Fruit fly (Drosophila melanogaster) whole organism, embryonic: Measurements from ENCODE around the gene CG7565.
A peak's percentile ranks its signal among the peaks of the same experiment; 100 is the strongest.

Experiments
- ATbp ChIP-seq: fragments of 200-800 bp; sonication (Bioruptor generic); optimal IDR thresholded peaks from 2 replicates; lab custom pipeline; 2017; ENCODE audit warnings: missing biosample characterization, mild to moderate bottlenecking, missing genetic modification characterization, missing genetic modification reagents
- Atf6 ChIP-seq: fragments of 200-800 bp; sonication (Bioruptor generic); IDR thresholded peaks from 2 replicates; pipeline ENCODE4 v1.3.6; 2022; ENCODE audit warnings: missing biosample characterization, missing genetic modification characterization
- BtbVII ChIP-seq: fragments of 200-800 bp; sonication (Bioruptor generic); optimal IDR thresholded peaks from 3 replicates; lab custom pipeline; 2017; ENCODE audit warnings: missing biosample characterization, mild to moderate bottlenecking, missing genetic modification characterization
- CG10209 ChIP-seq: fragments of 200-800 bp; sonication (Bioruptor generic); optimal IDR thresholded peaks from 3 replicates; lab custom pipeline; 2017; ENCODE audit warnings: missing biosample characterization, mild to moderate bottlenecking, missing genetic modification characterization, missing genetic modification reagents
- CG10959 ChIP-seq: fragments of 200-800 bp; sonication (Bioruptor generic); IDR thresholded peaks from 2 replicates; pipeline ENCODE4 v1.3.6; 2022; ENCODE audit warnings: missing biosample characterization, missing genetic modification characterization
- CG11723 ChIP-seq: fragments of 200-800 bp; sonication (Bioruptor generic); optimal IDR thresholded peaks from 2 replicates; lab custom pipeline; 2017; ENCODE audit warnings: missing biosample characterization, mild to moderate bottlenecking, missing genetic modification characterization
- CG12219 ChIP-seq: fragments of 200-800 bp; sonication (Bioruptor generic); optimal IDR thresholded peaks from 3 replicates; lab custom pipeline; 2018; ENCODE audit warnings: missing biosample characterization, mild to moderate bottlenecking, missing genetic modification characterization
- CG12391 ChIP-seq: fragments of 200-800 bp; sonication (Bioruptor generic); optimal IDR thresholded peaks from 3 replicates; lab custom pipeline; 2018; ENCODE audit warnings: missing biosample characterization, mild to moderate bottlenecking, missing genetic modification characterization, moderate library complexity
- CG14441 ChIP-seq: fragments of 200-800 bp; sonication (Bioruptor generic); IDR thresholded peaks from 2 replicates; pipeline ENCODE4 v1.3.6; 2022; ENCODE audit warnings: missing biosample characterization, missing genetic modification characterization
- CG14710 ChIP-seq: fragments of 200-800 bp; sonication (Bioruptor generic); optimal IDR thresholded peaks from 3 replicates; lab custom pipeline; 2019; ENCODE audit warnings: missing biosample characterization, mild to moderate bottlenecking, missing genetic modification characterization, moderate library complexity
- CG1529 ChIP-seq: fragments of 200-800 bp; sonication (Bioruptor generic); optimal IDR thresholded peaks from 3 replicates; lab custom pipeline; 2018; ENCODE audit warnings: missing biosample characterization, missing genetic modification characterization
- CG17361 ChIP-seq: fragments of 200-800 bp; sonication (Bioruptor generic); IDR thresholded peaks from 3 replicates; pipeline ENCODE4 v1.3.6; 2022; ENCODE audit warnings: missing biosample characterization, missing genetic modification characterization
- CG17912 ChIP-seq: fragments of 200-800 bp; sonication (Bioruptor generic); optimal IDR thresholded peaks from 2 replicates; lab custom pipeline; 2018; ENCODE audit warnings: missing biosample characterization, mild to moderate bottlenecking, missing genetic modification characterization
- CG2116 ChIP-seq: fragments of 200-800 bp; sonication (Bioruptor generic); optimal IDR thresholded peaks from 3 replicates; lab custom pipeline; 2018; ENCODE audit warnings: missing biosample characterization, mild to moderate bottlenecking, missing genetic modification characterization
- CG31365 ChIP-seq: fragments of 200-800 bp; sonication (Bioruptor generic); optimal IDR thresholded peaks from 2 replicates; lab custom pipeline; 2018; ENCODE audit warnings: missing biosample characterization, mild to moderate bottlenecking, missing genetic modification characterization
- CG3163 ChIP-seq: fragments of 200-800 bp; sonication (Bioruptor generic); optimal IDR thresholded peaks from 3 replicates; lab custom pipeline; 2016; ENCODE audit warnings: missing biosample characterization, missing genetic modification characterization
- CG3995 ChIP-seq: fragments of 200-800 bp; sonication (Bioruptor generic); optimal IDR thresholded peaks from 3 replicates; lab custom pipeline; 2016; ENCODE audit warnings: missing biosample characterization, missing genetic modification characterization
- CG6765 ChIP-seq: fragments of 200-800 bp; sonication (Bioruptor generic); optimal IDR thresholded peaks from 3 replicates; lab custom pipeline; 2017; ENCODE audit warnings: missing biosample characterization, mild to moderate bottlenecking, missing genetic modification characterization
- CG9215 ChIP-seq: fragments of 200-800 bp; sonication (Bioruptor generic); IDR thresholded peaks from 2 replicates; pipeline ENCODE4 v1.3.6; 2022; ENCODE audit warnings: missing biosample characterization, missing genetic modification characterization
- D19A ChIP-seq: fragments of 200-800 bp; optimal IDR thresholded peaks from 3 replicates; lab custom pipeline; 2019; ENCODE audit warnings: missing biosample characterization, mild to moderate bottlenecking, missing genetic modification characterization, moderate library complexity
- Dbx ChIP-seq: fragments of 200-800 bp; sonication (Bioruptor generic); IDR thresholded peaks from 3 replicates; pipeline ENCODE4 v1.3.6; 2022; ENCODE audit warnings: missing biosample characterization, missing genetic modification characterization
- Dip2 ChIP-seq: fragments of 200-800 bp; sonication (Bioruptor generic); IDR thresholded peaks from 2 replicates; pipeline ENCODE4 v1.3.6; 2022; ENCODE audit warnings: missing biosample characterization, missing genetic modification characterization
- GATAe ChIP-seq: fragments of 200-800 bp; sonication (Bioruptor generic); conservative IDR thresholded peaks from 2 replicates; pipeline ENCODE4 v1.3.6; 2022; ENCODE audit warnings: missing biosample characterization, missing genetic modification characterization
- Lim3 ChIP-seq: fragments of 200-800 bp; sonication (Bioruptor generic); IDR thresholded peaks from 2 replicates; pipeline ENCODE4 v1.3.6; 2022; ENCODE audit warnings: missing biosample characterization, missing genetic modification characterization
- MTF-1 ChIP-seq: fragments of 200-800 bp; sonication (Bioruptor generic); optimal IDR thresholded peaks from 2 replicates; lab custom pipeline; 2018; ENCODE audit warnings: missing biosample characterization, mild to moderate bottlenecking, missing genetic modification characterization, borderline replicate concordance
- Oli ChIP-seq: fragments of 200-800 bp; sonication (Bioruptor generic); optimal IDR thresholded peaks from 2 replicates; lab custom pipeline; 2018; ENCODE audit warnings: missing biosample characterization, mild to moderate bottlenecking, missing genetic modification characterization, moderate library complexity
- Pdp1 ChIP-seq, 2 experiments: fragments of 200-800 bp; sonication (Bioruptor generic); optimal IDR thresholded peaks; 3 replicates each; lab custom pipeline; 2016; ENCODE audit warnings: missing biosample characterization in 2 of 2, missing genetic modification characterization in 2 of 2, mild to moderate bottlenecking in 1 of 2, moderate library complexity in 1 of 2
- Stat92E ChIP-seq, 3 experiments: fragments of >200 bp in 2 of 3; fragments of 200-800 bp in 1 of 3; sonication (Bioruptor generic) in 1 of 3; optimal IDR thresholded peaks; 2 replicates each; lab custom pipeline; 2017 to 2019; ENCODE audit warnings: missing biosample characterization in 3 of 3, missing genetic modification characterization in 3 of 3, mild to moderate bottlenecking in 1 of 3, moderate library complexity in 1 of 3
- Trl ChIP-seq, 3 experiments: fragments of >200 bp in 2 of 3; fragments of 200-800 bp in 1 of 3; sonication (Bioruptor generic) in 1 of 3; optimal IDR thresholded peaks; 2 replicates in 1 of 3; 3 replicates in 2 of 3; lab custom pipeline; 2016 to 2017; ENCODE audit warnings: missing biosample characterization in 1 of 3, missing genetic modification characterization in 1 of 3
- Vsx1 ChIP-seq: fragments of 200-800 bp; sonication (Bioruptor generic); optimal IDR thresholded peaks from 2 replicates; lab custom pipeline; 2017; ENCODE audit warnings: missing biosample characterization, mild to moderate bottlenecking, missing genetic modification characterization, missing genetic modification reagents
- Xrp1 ChIP-seq: fragments of 200-800 bp; sonication (Bioruptor generic); IDR thresholded peaks from 2 replicates; pipeline ENCODE4 v1.3.6; 2022; ENCODE audit warnings: missing biosample characterization, missing genetic modification characterization
- al ChIP-seq: fragments of 200-800 bp; sonication (Bioruptor generic); IDR thresholded peaks from 2 replicates; pipeline ENCODE4 v1.3.6; 2022; ENCODE audit warnings: missing biosample characterization, missing genetic modification characterization
- ash1 ChIP-seq: fragments of 200-800 bp; sonication (Bioruptor generic); optimal IDR thresholded peaks from 2 replicates; lab custom pipeline; 2018; ENCODE audit warnings: missing biosample characterization, mild to moderate bottlenecking, missing genetic modification characterization
- bbx ChIP-seq: fragments of 200-800 bp; sonication (Bioruptor generic); IDR thresholded peaks from 2 replicates; pipeline ENCODE4 v1.3.6; 2022; ENCODE audit warnings: missing biosample characterization, missing genetic modification characterization; ENCODE audit not compliant: partially characterized antibody
- chinmo ChIP-seq: fragments of 200-800 bp; sonication (Bioruptor generic); IDR thresholded peaks from 4 replicates; pipeline ENCODE4 v1.3.6; 2022; ENCODE audit warnings: missing biosample characterization, missing genetic modification characterization; ENCODE audit not compliant: partially characterized antibody
- crc ChIP-seq: fragments of 200-800 bp; sonication (Bioruptor generic); optimal IDR thresholded peaks from 2 replicates; lab custom pipeline; 2016; ENCODE audit warnings: missing biosample characterization, missing genetic modification characterization
- da ChIP-seq: fragments of 200-800 bp; sonication (Bioruptor generic); optimal IDR thresholded peaks from 2 replicates; lab custom pipeline; 2016; ENCODE audit warnings: missing biosample characterization, missing genetic modification characterization
- ftz-f1 ChIP-seq: fragments of 200-800 bp; sonication (Bioruptor generic); optimal IDR thresholded peaks from 2 replicates; lab custom pipeline; 2016; ENCODE audit warnings: missing biosample characterization, missing genetic modification characterization
- gro ChIP-seq: fragments of 200-800 bp; sonication (Bioruptor generic); optimal IDR thresholded peaks from 2 replicates; lab custom pipeline; 2016; ENCODE audit warnings: missing biosample characterization, missing genetic modification characterization
- kah ChIP-seq: fragments of 200-800 bp; sonication (Bioruptor generic); optimal IDR thresholded peaks from 2 replicates; lab custom pipeline; 2018; ENCODE audit warnings: missing biosample characterization, mild to moderate bottlenecking, missing genetic modification characterization
- lilli ChIP-seq: fragments of 200-800 bp; sonication (Bioruptor generic); optimal IDR thresholded peaks from 3 replicates; lab custom pipeline; 2016; ENCODE audit warnings: missing biosample characterization, missing genetic modification characterization
- nom ChIP-seq: fragments of 200-800 bp; sonication (Bioruptor generic); optimal IDR thresholded peaks from 2 replicates; lab custom pipeline; 2017; ENCODE audit warnings: missing biosample characterization, missing genetic modification characterization, mild to moderate bottlenecking, moderate library complexity, missing genetic modification reagents
- oc ChIP-seq: fragments of 200-800 bp; sonication (Bioruptor generic); optimal IDR thresholded peaks from 2 replicates; lab custom pipeline; 2018; ENCODE audit warnings: missing biosample characterization, mild to moderate bottlenecking, missing genetic modification characterization, moderate library complexity
- pfk ChIP-seq: fragments of 200-800 bp; sonication (Bioruptor generic); optimal IDR thresholded peaks from 2 replicates; lab custom pipeline; 2018; ENCODE audit warnings: missing biosample characterization, mild to moderate bottlenecking, missing genetic modification characterization, moderate library complexity
- pzg ChIP-seq: fragments of 200-800 bp; sonication (Bioruptor generic); optimal IDR thresholded peaks from 3 replicates; lab custom pipeline; 2018; ENCODE audit warnings: missing biosample characterization, mild to moderate bottlenecking, missing genetic modification characterization, moderate library complexity
- scrt ChIP-seq: fragments of 200-800 bp; sonication (Bioruptor generic); optimal IDR thresholded peaks from 2 replicates; lab custom pipeline; 2018; ENCODE audit warnings: missing biosample characterization, mild to moderate bottlenecking, missing genetic modification characterization, moderate library complexity
- sens ChIP-seq: fragments of 200-800 bp; sonication (Bioruptor generic); peaks from one replicate; lab custom pipeline; 2016; ENCODE audit warnings: missing biosample characterization, missing genetic modification characterization
- slbo ChIP-seq: fragments of 200-800 bp; sonication (Bioruptor generic); IDR thresholded peaks from 2 replicates; pipeline ENCODE4 v1.3.6; 2022; ENCODE audit warnings: missing biosample characterization, missing genetic modification characterization
- tap ChIP-seq: fragments of 200-800 bp; optimal IDR thresholded peaks from 3 replicates; lab custom pipeline; 2019; ENCODE audit warnings: missing biosample characterization, mild to moderate bottlenecking, missing genetic modification characterization, moderate library complexity
- vfl ChIP-seq: fragments of 200-800 bp; sonication (Bioruptor generic); optimal IDR thresholded peaks from 2 replicates; lab custom pipeline; 2016; ENCODE audit warnings: missing biosample characterization, missing genetic modification characterization

The CG7565 gene

dm6 chr3L:8081822-8082221, 9.8 kb downstream of the CG7565 start (continued):
- TF ChIP-seq Oli (tag; lab: Kevin White, UChicago), result no peak
- TF ChIP-seq Trl (optimal IDR thresholded peaks at IDR 0.05; lab: Kevin White, UChicago), result peak; percentile 85 to 95
- peak; percentile 64 for TF ChIP-seq Trl (GFP tag; optimal IDR thresholded peaks at IDR 0.05; lab: Kevin White, UChicago)
- peak; percentile 2 for TF ChIP-seq crc (GFP tag; lab: Kevin White, UChicago)
- TF ChIP-seq Dbx (GFP tag; lab: Robert Waterston, UW), result peak; percentile 46; the same call in 1 of the 3 replicates
- peak; percentile 19 for TF ChIP-seq CG11723 (GFP tag; lab: Kevin White, UChicago)
- no peak for TF ChIP-seq CG17361 (GFP tag; lab: Robert Waterston, UW)
- TF ChIP-seq Pdp1 (GFP tag; optimal IDR thresholded peaks at IDR 0.05; lab: Kevin White, UChicago), result peak in 1 of 2 experiments; percentile 61
- peak; percentile 64 for TF ChIP-seq CG31365
- TF ChIP-seq sens (GFP tag; lab: Kevin White, UChicago), result peak; percentile 83
- TF ChIP-seq CG12219 (GFP tag; lab: Kevin White, UChicago), result peak; percentile 41
- TF ChIP-seq Xrp1, result peak; percentile 31; the same call in 1 of the 2 replicates
- peak; percentile 11 for TF ChIP-seq CG3995
- TF ChIP-seq gro (GFP tag; lab: Kevin White, UChicago), result peak; percentile 66
- TF ChIP-seq Stat92E (GFP tag; optimal IDR thresholded peaks at IDR 0.05; lab: Kevin White, UChicago), result peak in 1 of 3 experiments; percentile 62
- TF ChIP-seq ATbp (GFP tag; lab: Kevin White, UChicago), result peak; percentile 46
- peak; percentile 55; the same call in 1 of the 2 replicates for TF ChIP-seq Atf6 (GFP tag; lab: Robert Waterston, UW)
- peak; percentile 47; the same call in 1 of the 2 replicates for TF ChIP-seq bbx (GFP tag; lab: Robert Waterston, UW)
- peak; percentile 74 for TF ChIP-seq MTF-1 (GFP tag; lab: Kevin White, UChicago)
- peak; percentile 17 for TF ChIP-seq CG2116 (GFP tag; lab: Kevin White, UChicago)
- no peak for TF ChIP-seq vfl
- TF ChIP-seq da, result no peak
- no peak for TF ChIP-seq ash1 (GFP tag; lab: Kevin White, UChicago)
- peak; percentile 34 for TF ChIP-seq D19A
- TF ChIP-seq Vsx1 (GFP tag; lab: Kevin White, UChicago), result peak; percentile 6
- peak; percentile 29 for TF ChIP-seq CG10209 (GFP tag; lab: Kevin White, UChicago)
- peak; percentile 29 for TF ChIP-seq CG1529
- TF ChIP-seq al, result no peak
- TF ChIP-seq CG12391, result peak; percentile 18
- peak; percentile 29 for TF ChIP-seq tap (tag; lab: Kevin White, UChicago)
- TF ChIP-seq pfk (GFP tag; lab: Kevin White, UChicago), result peak; percentile 53
- no peak for TF ChIP-seq GATAe (GFP tag; lab: Robert Waterston, UW)
- TF ChIP-seq Lim3, result no peak
- peak; percentile 66 for TF ChIP-seq CG6765 (GFP tag; lab: Kevin White, UChicago)
- no peak for TF ChIP-seq CG10959
- TF ChIP-seq lilli, result peak; percentile 58
- peak; percentile 95 for TF ChIP-seq CG9215 (GFP tag; lab: Robert Waterston, UW)
- TF ChIP-seq ftz-f1 (GFP tag; lab: Kevin White, UChicago), result no peak
- peak; percentile 32 for TF ChIP-seq pzg (GFP tag; lab: Kevin White, UChicago)
- TF ChIP-seq CG14710, result no peak
- no peak for TF ChIP-seq slbo (GFP tag; lab: Robert Waterston, UW)
- peak; percentile 21 for TF ChIP-seq CG17912
- TF ChIP-seq scrt (GFP tag; lab: Kevin White, UChicago), result peak; percentile 98
- peak; percentile 29 for TF ChIP-seq oc (tag; lab: Kevin White, UChicago)
- TF ChIP-seq CG14441 (GFP tag; lab: Robert Waterston, UW), result no peak
- peak; percentile 33 for TF ChIP-seq kah
- peak; percentile 97 for TF ChIP-seq CG3163
- TF ChIP-seq nom (GFP tag; lab: Kevin White, UChicago), result peak; percentile 83
- TF ChIP-seq BtbVII (GFP tag; lab: Kevin White, UChicago), result peak; percentile 65
- TF ChIP-seq Dip2, result no peak
- peak; percentile 77; the same call in 2 of the 4 replicates for TF ChIP-seq chinmo (GFP tag; lab: Robert Waterston, UW)
